Worm (Caenorhabditis elegans) whole organism, L1 larva: Measurements from ENCODE around the gene pap-2.

Experiments used
- C04F5.9 ChIP-seq: sonication (generic microtip); optimal IDR thresholded peaks from 2 replicates; lab custom pipeline; 2016; ENCODE audit warnings: missing genetic modification characterization, missing compliant biosample characterization
- F16B12.6 ChIP-seq: fragments of 150-350 bp; optimal IDR thresholded peaks from 2 replicates; lab custom pipeline; 2014; ENCODE audit warnings: missing biosample characterization, missing genetic modification characterization
- Y116A8C.19 ChIP-seq: sonication (generic microtip); optimal IDR thresholded peaks from 2 replicates; lab custom pipeline; 2016; ENCODE audit warnings: missing compliant biosample characterization, missing genetic modification characterization, borderline replicate concordance
- alr-1 ChIP-seq: fragments of 200-800 bp; sonication (Bioruptor generic); optimal IDR thresholded peaks from 2 replicates; lab custom pipeline; 2018; ENCODE audit warnings: borderline replicate concordance, mild to moderate bottlenecking, missing genetic modification characterization, missing compliant biosample characterization
- blmp-1 ChIP-seq: fragments of 150-350 bp; optimal IDR thresholded peaks from 2 replicates; lab custom pipeline; 2014; ENCODE audit warnings: missing biosample characterization, missing genetic modification characterization
- ceh-88 ChIP-seq: fragments of 200-800 bp; sonication (Bioruptor generic); IDR thresholded peaks from 2 replicates; pipeline ENCODE4 v1.3.6; 2022; ENCODE audit warnings: missing genetic modification characterization, missing compliant biosample characterization
- ces-1 ChIP-seq: fragments of 150-350 bp; optimal IDR thresholded peaks from 2 replicates; lab custom pipeline; 2014; ENCODE audit warnings: missing biosample characterization, missing genetic modification reagents, missing genetic modification characterization
- dsc-1 ChIP-seq: sonication (generic microtip); optimal IDR thresholded peaks from 2 replicates; lab custom pipeline; 2016; ENCODE audit warnings: mild to moderate bottlenecking, missing genetic modification characterization, missing compliant biosample characterization
- efl-3 ChIP-seq: fragments of 200-800 bp; sonication (Bioruptor generic); optimal IDR thresholded peaks from 2 replicates; lab custom pipeline; 2018; ENCODE audit warnings: mild to moderate bottlenecking, missing genetic modification characterization, missing compliant biosample characterization
- egl-27 ChIP-seq, 2 experiments: fragments of 150-350 bp in 1 of 2; sonication (generic microtip); optimal IDR thresholded peaks; 3 replicates each; lab custom pipeline; 2017 to 2018; ENCODE audit warnings: missing biosample characterization in 2 of 2, missing genetic modification characterization in 2 of 2, missing genetic modification reagents in 2 of 2
- elt-2 ChIP-seq: sonication (generic microtip); optimal IDR thresholded peaks from 2 replicates; lab custom pipeline; 2016; ENCODE audit warnings: missing genetic modification characterization, mild to moderate bottlenecking, inconsistent platforms, missing compliant biosample characterization, missing genetic modification reagents
- elt-3 ChIP-seq, 6 experiments: fragments of 150-350 bp in 1 of 6; sonication (generic microtip); optimal IDR thresholded peaks; 2 replicates each; lab custom pipeline; 2017 to 2018; ENCODE audit warnings: missing biosample characterization in 6 of 6, missing genetic modification characterization in 6 of 6, inconsistent platforms in 1 of 6
- fkh-8 ChIP-seq: sonication (generic microtip); optimal IDR thresholded peaks from 2 replicates; lab custom pipeline; 2016; ENCODE audit warnings: mild to moderate bottlenecking, missing genetic modification characterization, missing compliant biosample characterization
- grh-1 ChIP-seq: fragments of 200-800 bp; sonication (Bioruptor generic); IDR thresholded peaks from 2 replicates; pipeline ENCODE4 v1.3.6; 2022; ENCODE audit warnings: missing genetic modification reagents, missing genetic modification characterization, missing compliant biosample characterization
- hpl-2 ChIP-seq: fragments of 150-350 bp; optimal IDR thresholded peaks from 2 replicates; lab custom pipeline; 2014; ENCODE audit warnings: missing biosample characterization, missing genetic modification reagents, missing genetic modification characterization
- irx-1 ChIP-seq: sonication (generic microtip); optimal IDR thresholded peaks from 2 replicates; lab custom pipeline; 2016; ENCODE audit warnings: missing genetic modification characterization, missing compliant biosample characterization
- isw-1 ChIP-seq: fragments of 200-800 bp; sonication (Bioruptor generic); IDR thresholded peaks from 2 replicates; pipeline ENCODE4 v1.3.6; 2022; ENCODE audit warnings: missing genetic modification characterization, missing compliant biosample characterization
- jun-1 ChIP-seq: fragments of 150-350 bp; optimal IDR thresholded peaks from 2 replicates; lab custom pipeline; 2014; ENCODE audit warnings: missing biosample characterization, missing genetic modification reagents, missing genetic modification characterization
- lin-15B ChIP-seq: fragments of 150-350 bp; sonication (generic microtip); optimal IDR thresholded peaks from 3 replicates; lab custom pipeline; 2014; ENCODE audit warnings: missing biosample characterization, missing genetic modification characterization
- lin-35 ChIP-seq, 2 experiments: fragments of 150-350 bp; optimal IDR thresholded peaks; 2 replicates each; lab custom pipeline; 2014; ENCODE audit warnings: missing biosample characterization in 2 of 2, missing genetic modification characterization in 2 of 2, missing genetic modification reagents in 2 of 2
- lin-39 ChIP-seq: fragments of 150-350 bp; optimal IDR thresholded peaks from 2 replicates; lab custom pipeline; 2014; ENCODE audit warnings: missing biosample characterization, missing genetic modification reagents, missing genetic modification characterization
- lsy-2 ChIP-seq, 2 experiments: fragments of 150-350 bp; optimal IDR thresholded peaks; 2 replicates each; lab custom pipeline; 2014; ENCODE audit warnings: missing biosample characterization in 2 of 2, missing genetic modification characterization in 2 of 2
- mab-9 ChIP-seq: fragments of 200-800 bp; sonication (Bioruptor generic); IDR thresholded peaks from 2 replicates; pipeline ENCODE4 v1.3.6; 2022; ENCODE audit warnings: missing genetic modification reagents, missing genetic modification characterization, missing compliant biosample characterization
- mdl-1 ChIP-seq, 2 experiments: fragments of 150-350 bp; optimal IDR thresholded peaks; 2 replicates each; lab custom pipeline; 2014 to 2017; ENCODE audit warnings: missing biosample characterization in 2 of 2, missing genetic modification characterization in 2 of 2, inconsistent platforms in 1 of 2
- mef-2 ChIP-seq: fragments of 150-350 bp; optimal IDR thresholded peaks from 2 replicates; lab custom pipeline; 2014; ENCODE audit warnings: missing biosample characterization, missing genetic modification characterization
- nhr-11 ChIP-seq: fragments of 150-350 bp; optimal IDR thresholded peaks from 2 replicates; lab custom pipeline; 2014; ENCODE audit warnings: missing biosample characterization, missing genetic modification characterization
- nhr-12 ChIP-seq: sonication (generic microtip); optimal IDR thresholded peaks from 2 replicates; lab custom pipeline; 2017; ENCODE audit warnings: missing biosample characterization, missing genetic modification characterization
- nhr-19 ChIP-seq: fragments of 200-800 bp; sonication (Bioruptor generic); conservative IDR thresholded peaks from 2 replicates; pipeline ENCODE4 v1.3.6; 2022; ENCODE audit warnings: missing genetic modification characterization, missing compliant biosample characterization
- nhr-237 ChIP-seq: fragments of 150-350 bp; optimal IDR thresholded peaks from 2 replicates; lab custom pipeline; 2014; ENCODE audit warnings: missing biosample characterization, missing genetic modification characterization
- nhr-47 ChIP-seq: sonication (generic microtip); optimal IDR thresholded peaks from 2 replicates; lab custom pipeline; 2016; ENCODE audit warnings: mild to moderate bottlenecking, missing genetic modification characterization, moderate library complexity, missing compliant biosample characterization
- nhr-71 ChIP-seq: sonication (generic microtip); optimal IDR thresholded peaks from 2 replicates; lab custom pipeline; 2016; ENCODE audit warnings: mild to moderate bottlenecking, missing genetic modification characterization, moderate library complexity, missing compliant biosample characterization
- nhr-85 ChIP-seq: sonication (generic microtip); peaks from one replicate; lab custom pipeline; 2016; ENCODE audit warnings: missing genetic modification characterization, inconsistent platforms, missing compliant biosample characterization
- pag-3 ChIP-seq: sonication (generic microtip); optimal IDR thresholded peaks from 2 replicates; lab custom pipeline; 2017; ENCODE audit warnings: missing genetic modification characterization, mild to moderate bottlenecking, missing compliant biosample characterization, antibody characterized with exemption, borderline replicate concordance; ENCODE audit not compliant: insufficient read depth
- pqm-1 ChIP-seq: sonication (generic microtip); optimal IDR thresholded peaks from 3 replicates; lab custom pipeline; 2017; ENCODE audit warnings: missing biosample characterization, missing genetic modification characterization
- rnt-1 ChIP-seq: sonication (generic microtip); optimal IDR thresholded peaks from 2 replicates; lab custom pipeline; 2016; ENCODE audit warnings: mild to moderate bottlenecking, missing genetic modification characterization, moderate library complexity, missing compliant biosample characterization
- skn-1 ChIP-seq: fragments of 150-350 bp; optimal IDR thresholded peaks from 2 replicates; lab custom pipeline; 2014; ENCODE audit warnings: missing biosample characterization, missing genetic modification characterization
- sptf-1 ChIP-seq: fragments of 150-350 bp; optimal IDR thresholded peaks from 2 replicates; lab custom pipeline; 2014; ENCODE audit warnings: missing biosample characterization, missing genetic modification characterization
- sup-37 ChIP-seq: fragments of 200-800 bp; sonication (Bioruptor generic); optimal IDR thresholded peaks from 2 replicates; lab custom pipeline; 2018; ENCODE audit warnings: mild to moderate bottlenecking, missing genetic modification characterization, missing compliant biosample characterization
- tbx-2 ChIP-seq: sonication (generic microtip); optimal IDR thresholded peaks from 2 replicates; lab custom pipeline; 2016; ENCODE audit warnings: missing genetic modification characterization, missing compliant biosample characterization
- unc-30 ChIP-seq: sonication (generic microtip); optimal IDR thresholded peaks from 2 replicates; lab custom pipeline; 2017; ENCODE audit warnings: missing biosample characterization, missing genetic modification characterization
- unc-62 ChIP-seq: fragments of 150-350 bp; optimal IDR thresholded peaks from 2 replicates; lab custom pipeline; 2014; ENCODE audit warnings: missing biosample characterization, missing genetic modification reagents, missing genetic modification characterization
- unc-98 ChIP-seq: fragments of 200-800 bp; sonication (Bioruptor generic); IDR thresholded peaks from 2 replicates; pipeline ENCODE4 v1.3.6; 2022; ENCODE audit warnings: missing genetic modification characterization, missing compliant biosample characterization
- xbp-1 ChIP-seq: sonication (generic microtip); optimal IDR thresholded peaks from 2 replicates; lab custom pipeline; 2016; ENCODE audit warnings: missing genetic modification characterization, missing compliant biosample characterization
- zip-4 ChIP-seq: fragments of 200-800 bp; sonication (Bioruptor generic); optimal IDR thresholded peaks from 2 replicates; lab custom pipeline; 2018; ENCODE audit warnings: mild to moderate bottlenecking, missing genetic modification characterization, moderate library complexity, missing compliant biosample characterization
- ztf-11 ChIP-seq, 2 experiments: sonication (generic microtip); optimal IDR thresholded peaks; 2 replicates each; lab custom pipeline; 2016 to 2017; ENCODE audit warnings: missing genetic modification characterization in 2 of 2, missing biosample characterization in 1 of 2, missing compliant biosample characterization in 1 of 2
- ztf-4 ChIP-seq: fragments of 150-350 bp; optimal IDR thresholded peaks from 2 replicates; lab custom pipeline; 2014; ENCODE audit warnings: missing biosample characterization, missing genetic modification characterization

The pap-2 gene

ce11 chrII:9649191-9649590, 40.0 kb upstream of the pap-2 start, which contains the start of gene ZK1307.9:
TSS of gene ZK1307.9 (plus strand) at chrII:9649491.
- no peak for TF ChIP-seq rnt-1
- TF ChIP-seq blmp-1 (tag; lab: Kevin White, UChicago) = no peak
- no peak for TF ChIP-seq dsc-1
- TF ChIP-seq C04F5.9 (tag; lab: Kevin White, UChicago) = no peak
- TF ChIP-seq tbx-2 (tag; lab: Kevin White, UChicago) = no peak
- TF ChIP-seq mab-9 (GFP tag; lab: Robert Waterston, UW) = no peak
- TF ChIP-seq irx-1 (tag; lab: Kevin White, UChicago) = no peak
- no peak for TF ChIP-seq unc-62 (GFP tag; lab: Kevin White, UChicago)
- no peak for TF ChIP-seq efl-3
- no peak for TF ChIP-seq elt-2 (tag; lab: Kevin White, UChicago)
- TF ChIP-seq unc-98 (GFP tag; lab: Robert Waterston, UW) = no peak
- no peak for TF ChIP-seq fkh-8
- no peak for TF ChIP-seq nhr-47
- no peak for TF ChIP-seq pag-3 (tag; lab: Kevin White, UChicago)
- no peak for TF ChIP-seq grh-1 (GFP tag; lab: Robert Waterston, UW)
- no peak for TF ChIP-seq Y116A8C.19 (tag; lab: Kevin White, UChicago)

DNA sequence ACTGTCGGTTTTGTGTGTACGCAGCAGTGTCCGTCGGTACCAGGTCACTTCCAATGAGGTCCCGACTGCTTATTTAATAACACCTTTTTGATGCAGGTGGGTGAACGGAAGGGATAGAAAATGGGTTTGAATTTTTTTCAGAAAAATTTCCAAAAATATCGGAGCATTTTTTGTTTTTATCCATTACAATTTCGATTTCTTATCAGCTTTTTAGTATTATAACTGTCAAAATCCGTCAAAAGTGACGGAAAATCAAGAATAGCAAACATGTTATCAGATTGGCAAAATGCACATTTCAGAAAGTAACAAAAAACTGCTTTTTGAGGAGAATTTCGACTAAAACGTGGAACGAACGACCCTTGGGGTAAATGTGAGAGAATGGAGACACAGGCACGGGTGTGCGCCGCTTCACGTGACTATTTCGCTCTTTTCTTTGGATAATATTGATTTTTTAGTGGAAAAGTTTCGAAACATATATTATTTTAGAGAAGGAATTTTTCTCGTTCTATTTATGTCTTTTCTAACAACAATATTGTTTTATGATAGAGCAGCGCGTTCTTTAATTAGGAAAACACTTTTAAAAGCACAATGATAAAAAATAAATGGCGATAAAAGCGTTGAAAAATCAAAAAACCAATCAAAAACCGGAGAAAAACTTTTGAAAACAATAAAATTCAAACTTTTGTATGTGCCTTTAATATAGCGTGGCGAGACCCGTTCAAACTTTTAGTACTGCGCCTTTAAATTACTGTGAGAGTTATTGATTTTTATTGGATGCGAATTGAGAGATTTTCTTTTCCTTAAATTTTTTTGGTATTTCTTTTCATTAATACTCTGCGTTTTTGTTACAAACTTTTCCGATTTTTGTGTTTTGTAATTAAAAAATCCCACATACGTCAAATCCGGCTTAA, 38.0 kb upstream of the pap-2 start, which contains the start of gene sqv-8:
sqv-8 (plus strand) TSS at position 51 of the 911 bp plus-strand sequence.
- TF ChIP-seq sup-37 (GFP tag; lab: Kevin White, UChicago) = no peak
- no peak for TF ChIP-seq unc-62 (GFP tag; lab: Kevin White, UChicago)
- TF ChIP-seq ztf-4 (tag; lab: Kevin White, UChicago) = no peak
- no peak for TF ChIP-seq isw-1
- no peak for TF ChIP-seq alr-1
- no peak for TF ChIP-seq pqm-1 (tag; lab: Kevin White, UChicago)
- no peak for TF ChIP-seq elt-2 (tag; lab: Kevin White, UChicago)
- no peak for TF ChIP-seq nhr-11 (tag; lab: Kevin White, UChicago)
- no peak for TF ChIP-seq lin-15B
- TF ChIP-seq F16B12.6 = no peak
- no peak for TF ChIP-seq zip-4 (GFP tag; lab: Kevin White, UChicago)
- peak; percentile 24 for TF ChIP-seq xbp-1 (tag; lab: Kevin White, UChicago)
- TF ChIP-seq Y116A8C.19 (tag; lab: Kevin White, UChicago) = no peak
- TF ChIP-seq rnt-1 = peak; percentile 5
- no peak for TF ChIP-seq irx-1 (tag; lab: Kevin White, UChicago)
- no peak for TF ChIP-seq ces-1 (GFP tag; lab: Kevin White, UChicago)
- no peak for TF ChIP-seq jun-1 (tag; lab: Kevin White, UChicago)
- TF ChIP-seq dsc-1 = no peak
- no peak for TF ChIP-seq tbx-2 (tag; lab: Kevin White, UChicago)
- TF ChIP-seq nhr-71 = peak; percentile 40
- TF ChIP-seq lin-39 = no peak
- TF ChIP-seq egl-27 (tag; optimal IDR thresholded peaks at IDR 0.05; lab: Kevin White, UChicago) = no peak
- TF ChIP-seq elt-3 (tag; optimal IDR thresholded peaks at IDR 0.05; lab: Kevin White, UChicago) = no peak
- TF ChIP-seq hpl-2 = no peak
- peak; percentile 33 for TF ChIP-seq skn-1 (tag; lab: Kevin White, UChicago)
- TF ChIP-seq unc-30 (tag; lab: Kevin White, UChicago) = no peak
- TF ChIP-seq lsy-2 (tag; optimal IDR thresholded peaks at IDR 0.05; lab: Kevin White, UChicago) = peak in 1 of 2 experiments; percentile 11
- no peak for TF ChIP-seq mef-2
- TF ChIP-seq sptf-1 = no peak
- no peak for TF ChIP-seq nhr-12 (tag; lab: Kevin White, UChicago)
- TF ChIP-seq lin-35 (GFP tag; optimal IDR thresholded peaks at IDR 0.05; lab: Kevin White, UChicago) = peak in 1 of 2 experiments; percentile 14
- no peak for TF ChIP-seq nhr-237 (tag; lab: Kevin White, UChicago)
- TF ChIP-seq C04F5.9 (tag; lab: Kevin White, UChicago) = no peak
- TF ChIP-seq efl-3 = no peak
- no peak for TF ChIP-seq pag-3 (tag; lab: Kevin White, UChicago)
- peak; percentile 65 for TF ChIP-seq nhr-85 (tag; lab: Kevin White, UChicago)
- peak; percentile 17 for TF ChIP-seq nhr-47
- no peak for TF ChIP-seq ztf-11 (tag; optimal IDR thresholded peaks at IDR 0.05; lab: Kevin White, UChicago)
- peak in 1 of 2 experiments; percentile 37 for TF ChIP-seq mdl-1 (tag; optimal IDR thresholded peaks at IDR 0.05; lab: Kevin White, UChicago)
- no peak for TF ChIP-seq ceh-88
- no peak for TF ChIP-seq nhr-19 (GFP tag; lab: Robert Waterston, UW)
- no peak for TF ChIP-seq mab-9 (GFP tag; lab: Robert Waterston, UW)
